Fruit fly (Drosophila melanogaster) S2 (cell line): ENCODE data around the gene bap.

Source experiments
- CG8478 ChIP-seq: fragments of >200 bp; optimal IDR thresholded peaks from 2 replicates; lab custom pipeline; 2018
- CTCF ChIP-seq, 2 experiments: fragments of >200 bp; optimal IDR thresholded peaks; 2 replicates each; lab custom pipeline; 2018

bap gene

DNA sequence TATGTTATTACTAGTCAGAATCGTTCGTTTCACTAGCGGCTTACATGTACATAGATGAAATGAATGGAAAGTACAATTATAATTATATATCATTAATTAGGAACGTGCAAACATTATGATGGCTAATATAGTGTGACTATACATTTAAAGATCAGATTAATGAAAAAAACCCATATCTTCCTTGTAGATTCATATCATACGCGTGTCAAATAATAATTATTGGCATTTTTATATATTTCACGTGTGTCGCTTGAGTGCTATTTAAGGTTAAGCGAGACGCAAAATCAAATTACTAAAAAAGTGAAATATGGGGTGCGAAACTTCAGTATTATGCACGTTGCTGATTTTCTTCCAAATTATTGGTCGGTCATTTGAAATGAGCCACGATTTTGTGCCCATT is 18.5 kb downstream of the bap start, which contains the start of gene CheB93a:
CheB93a (plus strand) TSS at position 301 of the 400 bp plus-strand sequence.
- no peak for TF ChIP-seq CTCF (optimal IDR thresholded peaks at IDR 0.05; lab: Kevin White, UChicago)
- TF ChIP-seq CG8478, result no peak

dm6 chr3R:21408372-21408771 is 19.7 kb downstream of the bap start:
- no peak for TF ChIP-seq CG8478
- peak; percentile 98 to 99 for TF ChIP-seq CTCF (optimal IDR thresholded peaks at IDR 0.05; lab: Kevin White, UChicago)

dm6 chr3R:21408823-21409222 is 20.1 kb downstream of the bap start, which contains the start of gene CheB93b:
CheB93b (plus strand) TSS chr3R:21409123.
- no peak for TF ChIP-seq CG8478
- TF ChIP-seq CTCF (optimal IDR thresholded peaks at IDR 0.05; lab: Kevin White, UChicago), result no peak

DNA sequence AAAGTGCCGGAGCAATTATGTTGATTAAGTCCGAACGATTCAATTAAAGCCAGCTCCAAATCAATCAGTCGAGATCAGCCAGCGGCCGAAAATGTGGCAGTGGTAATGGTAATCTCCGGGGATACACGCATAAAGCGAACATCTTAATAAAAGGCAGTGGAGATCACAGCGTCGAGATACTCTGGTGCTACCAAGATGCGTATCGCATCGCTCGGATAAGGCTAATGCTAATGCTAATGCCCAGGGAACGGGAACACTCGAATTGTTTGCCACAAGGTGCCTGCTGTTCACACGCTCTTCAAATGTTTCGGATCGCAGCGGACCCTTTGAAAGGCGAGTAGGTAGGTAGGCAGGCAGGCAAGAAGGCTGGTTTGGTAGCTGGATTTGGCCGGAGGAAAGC is 25.5 kb downstream of the bap start:
- TF ChIP-seq CG8478 (no peak), CTCF (optimal IDR thresholded peaks at IDR 0.05; lab: Kevin White, UChicago) (no peak)

- TF ChIP-seq CG8478 (no peak), CTCF (optimal IDR thresholded peaks at IDR 0.05; lab: Kevin White, UChicago) (no peak)
These were observed 26.4 kb downstream of the bap start for dm6 chr3R:21415016-21415638.

DNA sequence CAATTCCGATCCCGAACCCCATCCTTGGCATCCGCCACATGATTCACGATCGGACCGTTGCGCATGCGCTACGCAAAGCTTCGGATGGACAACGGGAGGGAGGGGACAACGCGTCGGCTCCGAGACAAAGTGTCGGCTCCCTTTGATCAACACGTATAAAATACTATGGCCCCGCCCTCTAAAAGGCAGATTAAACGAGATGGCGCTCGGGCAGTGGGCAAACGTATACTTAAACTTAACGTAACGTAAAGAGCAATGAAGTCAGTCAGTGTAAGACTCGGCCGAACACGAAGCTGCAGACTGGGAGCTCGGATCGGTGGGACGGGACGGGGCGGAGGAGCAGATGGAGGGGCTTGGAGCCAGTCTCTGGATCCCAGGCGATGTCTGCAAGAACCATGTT is 28.2 kb downstream of the bap start:
- TF ChIP-seq CG8478 (no peak), CTCF (optimal IDR thresholded peaks at IDR 0.05; lab: Kevin White, UChicago) (no peak)

DNA sequence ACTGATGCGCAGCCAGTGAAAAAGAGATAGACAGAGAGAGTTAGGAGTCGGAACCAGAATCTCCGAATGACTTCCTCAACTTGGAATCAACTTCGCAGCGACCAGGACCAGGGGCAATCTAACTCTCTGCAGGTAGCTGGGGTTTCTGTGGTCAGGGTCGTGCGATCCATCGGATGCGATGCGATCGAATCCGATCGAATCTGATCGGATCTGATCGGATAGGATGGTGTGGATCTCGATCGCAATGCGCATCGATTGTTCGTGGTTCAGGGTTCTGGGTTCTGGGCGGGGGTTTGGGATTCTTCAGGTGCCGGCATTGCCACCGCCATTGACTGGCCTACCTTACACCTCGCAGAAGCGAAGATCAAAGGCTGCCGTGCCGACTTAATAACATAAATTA is 30.6 kb downstream of the bap start:
- TF ChIP-seq CG8478 (no peak), CTCF (optimal IDR thresholded peaks at IDR 0.05; lab: Kevin White, UChicago) (no peak)

DNA sequence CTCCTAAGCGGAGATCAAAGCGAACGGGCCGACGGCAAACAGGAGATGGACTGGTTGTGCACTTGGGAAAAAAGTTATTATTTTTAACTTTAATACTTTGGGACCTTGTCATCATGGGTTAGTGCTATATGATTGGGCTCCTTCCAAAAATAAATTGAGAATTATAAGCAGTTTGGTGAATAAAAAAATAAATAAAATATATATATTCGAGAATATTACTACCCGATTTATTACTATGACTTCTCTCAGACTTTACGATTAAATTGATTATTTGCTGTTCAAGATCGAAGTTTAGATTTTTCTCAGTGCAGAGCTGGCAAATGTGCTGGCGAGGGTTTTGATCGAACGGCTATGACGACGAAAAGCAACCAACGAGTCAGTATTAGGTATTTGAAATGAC is 31.3 kb downstream of the bap start:
- TF ChIP-seq CG8478 (no peak), CTCF (optimal IDR thresholded peaks at IDR 0.05; lab: Kevin White, UChicago) (no peak)

dm6 chr3R:21426795-21427194 is 38.1 kb downstream of the bap start:
- TF ChIP-seq CG8478, result no peak
- no peak for TF ChIP-seq CTCF (optimal IDR thresholded peaks at IDR 0.05; lab: Kevin White, UChicago)

DNA sequence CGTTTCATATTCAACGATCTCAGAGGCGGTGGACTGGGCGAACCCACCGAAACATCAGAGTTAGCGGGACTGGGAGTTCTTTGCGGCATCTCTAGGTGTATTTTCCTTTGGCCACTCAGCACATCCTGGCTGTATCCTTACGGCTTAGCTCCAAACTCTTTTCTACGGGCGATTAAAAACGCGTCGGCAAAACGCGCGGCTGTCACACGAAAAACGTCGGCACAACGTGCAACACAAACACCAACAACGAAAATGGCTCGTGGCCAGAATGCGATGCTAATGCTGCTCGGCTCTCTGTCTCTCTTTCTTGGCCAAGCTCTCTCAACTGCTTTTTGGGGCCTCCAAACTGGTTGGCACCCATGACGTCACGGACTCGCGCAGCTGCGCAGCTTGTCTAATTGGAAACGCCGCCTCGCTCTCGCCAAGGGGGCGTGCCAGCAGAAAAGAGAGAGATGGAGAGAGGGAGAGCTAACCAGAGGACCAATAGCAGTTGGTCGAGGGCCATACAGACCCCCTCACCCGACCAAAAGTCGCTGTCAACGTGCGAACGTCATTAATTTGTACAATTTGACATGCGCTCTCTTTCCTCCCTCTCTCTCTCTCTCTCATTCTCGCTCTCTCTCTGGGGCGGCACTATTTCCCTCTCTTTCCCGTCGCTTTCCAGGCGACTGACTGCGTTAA is 45.3 kb downstream of the bap start, which contains the start of gene lbl:
lbl (minus strand) TSS at position 255 of the 681 bp plus-strand sequence.
- peak in 1 of 2 experiments; percentile 32 for TF ChIP-seq CTCF (optimal IDR thresholded peaks at IDR 0.05; lab: Kevin White, UChicago)
- TF ChIP-seq CG8478, result peak; percentile 59

- TF ChIP-seq CTCF (optimal IDR thresholded peaks at IDR 0.05; lab: Kevin White, UChicago) (no peak), CG8478 (no peak)
These were observed 48.9 kb downstream of the bap start for dm6 chr3R:21437515-21438090.
